Worm (Caenorhabditis elegans): ENCODE results near the gene dod-23.
A peak's percentile ranks its signal among the peaks of the same experiment; 100 is the strongest.

Gene dod-23

ce11 chrII:8404748-8405147, 5.8 kb upstream of the dod-23 start, which contains the start of gene skpo-1:
TSS of gene skpo-1 (minus strand) at chrII:8404848.
- TF ChIP-seq ceh-16 (tag; optimal IDR thresholded peaks at IDR 0.05) = no peak
- TF ChIP-seq unc-55 (GFP tag; optimal IDR thresholded peaks at IDR 0.05) = no peak
- TF ChIP-seq skn-1 (tag; optimal IDR thresholded peaks at IDR 0.05) = no peak
- no peak for TF ChIP-seq lin-11 (tag; optimal IDR thresholded peaks at IDR 0.05)
- no peak for TF ChIP-seq ztf-11 (tag; optimal IDR thresholded peaks at IDR 0.05)
- no peak for TF ChIP-seq sma-3 (GFP tag; optimal IDR thresholded peaks at IDR 0.05)
- TF ChIP-seq zag-1 (tag; optimal IDR thresholded peaks at IDR 0.05) = no peak
- no peak for TF ChIP-seq crh-2 (tag; optimal IDR thresholded peaks at IDR 0.05)
- TF ChIP-seq mdl-1 (tag; optimal IDR thresholded peaks at IDR 0.05) = no peak
- TF ChIP-seq F13H6.1 (tag; optimal IDR thresholded peaks at IDR 0.05) = no peak
- no peak for TF ChIP-seq mbf-1 (tag; optimal IDR thresholded peaks at IDR 0.05)
- no peak for TF ChIP-seq lin-39 (tag; optimal IDR thresholded peaks at IDR 0.05)

- TF ChIP-seq nhr-77 (tag; optimal IDR thresholded peaks at IDR 0.05) (no peak), mdl-1 (tag; optimal IDR thresholded peaks at IDR 0.05) (no peak), alr-1 (tag; optimal IDR thresholded peaks at IDR 0.05) (no peak), fos-1 (tag; optimal IDR thresholded peaks at IDR 0.05) (peak; percentile 30), crh-2 (tag; optimal IDR thresholded peaks at IDR 0.05) (no peak)
Observed at ce11 chrII:8399997-8400396, 1.0 kb upstream of the dod-23 start.

- TF ChIP-seq nhr-12 (tag; optimal IDR thresholded peaks at IDR 0.05) = no peak
- TF ChIP-seq ztf-1 (GFP tag; conservative IDR thresholded peaks at IDR 0.05) = no peak
- no peak for TF ChIP-seq ztf-11 (tag; optimal IDR thresholded peaks at IDR 0.05)
- no peak for TF ChIP-seq fos-1 (tag; optimal IDR thresholded peaks at IDR 0.05)
- TF ChIP-seq F13H6.1 (tag; optimal IDR thresholded peaks at IDR 0.05) = no peak
- no peak for TF ChIP-seq snpc-4 (tag; optimal IDR thresholded peaks at IDR 0.05)
- TF ChIP-seq skn-1 (tag; optimal IDR thresholded peaks at IDR 0.05) = no peak
- TF ChIP-seq mab-5 (tag; optimal IDR thresholded peaks at IDR 0.05) = no peak
- no peak for TF ChIP-seq sem-4 (tag; optimal IDR thresholded peaks at IDR 0.05)
- no peak for TF ChIP-seq nhr-77 (tag; optimal IDR thresholded peaks at IDR 0.05)
- TF ChIP-seq crh-2 (tag; optimal IDR thresholded peaks at IDR 0.05) = no peak
- TF ChIP-seq nhr-21 (tag; optimal IDR thresholded peaks at IDR 0.05) = no peak
- no peak for TF ChIP-seq ceh-82 (tag; optimal IDR thresholded peaks at IDR 0.05)
- no peak for TF ChIP-seq mdl-1 (tag; optimal IDR thresholded peaks at IDR 0.05)
- no peak for TF ChIP-seq unc-39 (tag; optimal IDR thresholded peaks at IDR 0.05)
- TF ChIP-seq lin-39 (tag; optimal IDR thresholded peaks at IDR 0.05) = no peak
Observed at ce11 chrII:8396041-8396440, 2.9 kb downstream of the dod-23 start, which contains the start of gene F49E12.7. TSS of gene F49E12.7 (minus strand) at chrII:8396141.

- no peak for TF ChIP-seq C34F6.9 (tag; optimal IDR thresholded peaks at IDR 0.05)
- no peak for TF ChIP-seq Y55F3AM.14 (GFP tag; optimal IDR thresholded peaks at IDR 0.05)
- no peak for TF ChIP-seq nhr-237 (tag; optimal IDR thresholded peaks at IDR 0.05)
- no peak for TF ChIP-seq nhr-25 (tag; optimal IDR thresholded peaks at IDR 0.05)
- no peak for TF ChIP-seq sem-4 (tag; optimal IDR thresholded peaks at IDR 0.05)
- no peak for TF ChIP-seq lsy-2 (tag; optimal IDR thresholded peaks at IDR 0.05)
- no peak for TF ChIP-seq fos-1 (tag; optimal IDR thresholded peaks at IDR 0.05)
- TF ChIP-seq nhr-6 (tag; optimal IDR thresholded peaks at IDR 0.05) = no peak
- TF ChIP-seq peb-1 (tag; optimal IDR thresholded peaks at IDR 0.05) = no peak
- TF ChIP-seq mab-5 (tag; optimal IDR thresholded peaks at IDR 0.05) = no peak
- no peak for TF ChIP-seq ztf-4 (tag; optimal IDR thresholded peaks at IDR 0.05)
- TF ChIP-seq R02D3.7 (tag; optimal IDR thresholded peaks at IDR 0.05) = no peak
- no peak for TF ChIP-seq ceh-16 (tag; optimal IDR thresholded peaks at IDR 0.05)
- no peak for TF ChIP-seq sma-3 (GFP tag; optimal IDR thresholded peaks at IDR 0.05)
- TF ChIP-seq sma-9 (GFP tag; optimal IDR thresholded peaks at IDR 0.05) = no peak
- no peak for TF ChIP-seq sma-9 (tag; optimal IDR thresholded peaks at IDR 0.05)
- no peak for TF ChIP-seq nhr-77 (tag; optimal IDR thresholded peaks at IDR 0.05)
- no peak for TF ChIP-seq ama-1 (optimal IDR thresholded peaks at IDR 0.05)
- no peak for TF ChIP-seq skn-1 (tag; optimal IDR thresholded peaks at IDR 0.05)
- no peak for TF ChIP-seq lin-39 (tag; optimal IDR thresholded peaks at IDR 0.05)
Observed at ce11 chrII:8394205-8394604, 4.8 kb downstream of the dod-23 start, which contains the start of gene F49E12.8. TSS of gene F49E12.8 (minus strand) at chrII:8394305.

- TF ChIP-seq elt-3 (tag; optimal IDR thresholded peaks at IDR 0.05) = no peak
- TF ChIP-seq fos-1 (tag; optimal IDR thresholded peaks at IDR 0.05) = peak; percentile 55
- no peak for TF ChIP-seq ztf-4 (tag; optimal IDR thresholded peaks at IDR 0.05)
Observed at ce11 chrII:8392215-8392614, 6.7 kb downstream of the dod-23 start.
